Fruit fly (Drosophila melanogaster) whole organism, wandering third instar larva: Measurements from ENCODE around the gene nmdyn-D6.

Experiments
- CG9705 ChIP-seq: fragments of 200-800 bp; sonication (Bioruptor generic); optimal IDR thresholded peaks from 2 replicates; lab custom pipeline; 2018; ENCODE audit warnings: missing biosample characterization, mild to moderate bottlenecking, missing genetic modification characterization
- Dif ChIP-seq: fragments of 200-275, 200-300 bp; sonication (Bioruptor generic); optimal IDR thresholded peaks from 2 replicates; lab custom pipeline; 2018; ENCODE audit warnings: missing biosample characterization, missing genetic modification characterization; ENCODE audit not compliant: partially characterized antibody
- GATAd ChIP-seq: sonication (Bioruptor generic); optimal IDR thresholded peaks from 2 replicates; lab custom pipeline; 2016; ENCODE audit warnings: missing biosample characterization, missing genetic modification characterization
- HLH106 ChIP-seq: fragments of 200-800 bp; optimal IDR thresholded peaks from 3 replicates; lab custom pipeline; 2019; ENCODE audit warnings: missing biosample characterization, mild to moderate bottlenecking, missing genetic modification characterization, moderate library complexity
- Hr78 ChIP-seq: fragments of >200 bp; optimal IDR thresholded peaks from 2 replicates; lab custom pipeline; 2017; ENCODE audit warnings: missing biosample characterization, missing genetic modification characterization
- OdsH ChIP-seq: fragments of 200-800 bp; sonication (Bioruptor generic); optimal IDR thresholded peaks from 2 replicates; lab custom pipeline; 2016; ENCODE audit warnings: missing biosample characterization, mild to moderate bottlenecking, missing genetic modification characterization
- jim ChIP-seq: fragments of 175-275, 200-325 bp; sonication (Bioruptor generic); optimal IDR thresholded peaks from 2 replicates; lab custom pipeline; 2016; ENCODE audit warnings: missing biosample characterization, mild to moderate bottlenecking, missing genetic modification characterization
- lola ChIP-seq: fragments of >200 bp; optimal IDR thresholded peaks from 2 replicates; lab custom pipeline; 2017; ENCODE audit warnings: missing biosample characterization, missing genetic modification characterization
- tai ChIP-seq: sonication (Bioruptor generic); optimal IDR thresholded peaks from 2 replicates; lab custom pipeline; 2016; ENCODE audit warnings: missing biosample characterization, missing genetic modification characterization

dm6 chrX:14593091-14593490 lies 9.6 kb downstream of the nmdyn-D6 start:
- no peak for TF ChIP-seq HLH106
- TF ChIP-seq Hr78 (GFP tag; lab: Kevin White, UChicago), result no peak
- TF ChIP-seq Dif, result no peak
- no peak for TF ChIP-seq tai (GFP tag; lab: Kevin White, UChicago)
- no peak for TF ChIP-seq jim (GFP tag; lab: Kevin White, UChicago)
- no peak for TF ChIP-seq GATAd (GFP tag; lab: Kevin White, UChicago)
- TF ChIP-seq OdsH (GFP tag; lab: Kevin White, UChicago), result no peak
- TF ChIP-seq CG9705, result no peak
- TF ChIP-seq lola (GFP tag; lab: Kevin White, UChicago), result no peak
